Worm (Caenorhabditis elegans): Measurements from ENCODE around the gene F28B12.6.

DNA sequence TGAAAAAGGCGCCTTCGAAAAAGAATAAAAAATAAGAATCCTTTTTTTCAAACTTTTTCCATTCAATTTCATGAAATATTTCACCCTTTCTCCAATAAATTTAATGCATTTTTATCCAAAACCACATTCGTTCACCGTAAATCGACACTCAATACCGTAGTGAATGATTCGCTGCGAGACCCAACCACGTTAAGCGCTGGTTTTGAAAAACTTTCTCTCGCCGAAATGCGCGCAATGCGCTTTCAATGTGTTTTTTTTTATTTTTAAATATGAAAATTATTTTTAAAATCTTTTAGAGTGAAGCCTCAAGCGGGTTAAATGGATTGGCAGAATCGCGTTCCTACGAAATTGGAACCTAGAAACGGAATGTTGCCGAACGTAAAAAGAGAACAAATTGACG, 34.4 kb upstream of the F28B12.6 start, which contains the start of gene F59G1.8:
- TF ChIP-seq ztf-29 (GFP tag; IDR thresholded peaks at IDR 0.05) (no peak), T22C8.4 (GFP tag; IDR thresholded peaks at IDR 0.05) (no peak), flt-1 (GFP tag; IDR thresholded peaks at IDR 0.05) (no peak), klf-2 (GFP tag; conservative IDR thresholded peaks at IDR 0.05) (no peak), ztf-23 (GFP tag; IDR thresholded peaks at IDR 0.05) (no peak), cog-1 (tag; optimal IDR thresholded peaks at IDR 0.05) (no peak), ref-1 (GFP tag; conservative IDR thresholded peaks at IDR 0.05) (no peak), tab-1 (GFP tag; IDR thresholded peaks at IDR 0.05) (no peak)

All from whole organism, midembryonic.